Worm (Caenorhabditis elegans): ENCODE measurements around the gene T05A8.7.

DNA sequence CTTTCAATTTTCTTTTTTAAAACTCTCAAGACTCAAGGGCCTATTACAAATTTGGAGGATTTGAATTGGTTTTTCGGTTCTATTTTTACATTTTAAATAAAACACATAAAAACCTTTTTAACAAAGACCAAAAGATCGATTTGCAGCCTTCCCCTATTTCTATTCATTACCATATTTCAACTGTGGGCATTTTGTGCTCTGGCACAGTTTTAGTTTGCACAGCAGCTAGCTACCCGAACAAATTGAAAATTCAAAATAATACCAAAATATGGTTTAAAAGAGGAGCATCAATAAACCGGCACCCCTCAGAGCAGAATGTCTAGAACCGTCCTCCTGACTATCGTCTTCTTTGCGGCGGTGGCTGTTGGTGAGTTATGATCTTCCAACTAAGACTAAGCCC, 39.2 kb upstream of the T05A8.7 start, which contains the start of gene F08D12.2:
- TF ChIP-seq ama-1 (optimal IDR thresholded peaks at IDR 0.05) (no peak), F13C5.2 (tag; optimal IDR thresholded peaks at IDR 0.05) (no peak), ceh-36 (tag; optimal IDR thresholded peaks at IDR 0.05) (no peak), flt-1 (GFP tag; IDR thresholded peaks at IDR 0.05) (no peak), pes-1 (GFP tag; IDR thresholded peaks at IDR 0.05) (no peak), tbx-11 (GFP tag; IDR thresholded peaks at IDR 0.05) (no peak), ets-7 (tag; optimal IDR thresholded peaks at IDR 0.05) (no peak)
